Fruit fly (Drosophila melanogaster) whole organism, wandering third instar larva: ENCODE results near the gene eIF1.

Experiments used
- Abd-B ChIP-seq: fragments of >200 bp; optimal IDR thresholded peaks from 2 replicates; lab custom pipeline; 2017; ENCODE audit warnings: missing biosample characterization, missing genetic modification characterization
- CG32264 ChIP-seq: fragments of 200-800 bp; sonication (Bioruptor generic); optimal IDR thresholded peaks from 2 replicates; lab custom pipeline; 2016; ENCODE audit warnings: missing biosample characterization, missing genetic modification characterization
- CG9705 ChIP-seq: fragments of 200-800 bp; sonication (Bioruptor generic); optimal IDR thresholded peaks from 2 replicates; lab custom pipeline; 2018; ENCODE audit warnings: missing biosample characterization, mild to moderate bottlenecking, missing genetic modification characterization
- CrebA ChIP-seq: fragments of 200-800 bp; sonication (Bioruptor generic); optimal IDR thresholded peaks from 2 replicates; lab custom pipeline; 2016; ENCODE audit warnings: missing biosample characterization, mild to moderate bottlenecking, missing genetic modification characterization, borderline replicate concordance
- Dfd ChIP-seq: fragments of >200 bp; optimal IDR thresholded peaks from 2 replicates; lab custom pipeline; 2017; ENCODE audit warnings: missing biosample characterization, missing genetic modification characterization
- Dif ChIP-seq: fragments of 200-275, 200-300 bp; sonication (Bioruptor generic); optimal IDR thresholded peaks from 2 replicates; lab custom pipeline; 2018; ENCODE audit warnings: missing biosample characterization, missing genetic modification characterization; ENCODE audit not compliant: partially characterized antibody
- GATAd ChIP-seq: sonication (Bioruptor generic); optimal IDR thresholded peaks from 2 replicates; lab custom pipeline; 2016; ENCODE audit warnings: missing biosample characterization, missing genetic modification characterization
- HLH106 ChIP-seq: fragments of 200-800 bp; optimal IDR thresholded peaks from 3 replicates; lab custom pipeline; 2019; ENCODE audit warnings: missing biosample characterization, mild to moderate bottlenecking, missing genetic modification characterization, moderate library complexity
- Hnf4 ChIP-seq: fragments of 200-800 bp; sonication (Bioruptor generic); optimal IDR thresholded peaks from 2 replicates; lab custom pipeline; 2016; ENCODE audit warnings: missing biosample characterization, mild to moderate bottlenecking, missing genetic modification characterization
- Hr78 ChIP-seq: fragments of >200 bp; optimal IDR thresholded peaks from 2 replicates; lab custom pipeline; 2017; ENCODE audit warnings: missing biosample characterization, missing genetic modification characterization
- Hr83 ChIP-seq: fragments of 200-300 bp; sonication (Bioruptor generic); optimal IDR thresholded peaks from 2 replicates; lab custom pipeline; 2016; ENCODE audit warnings: missing biosample characterization, mild to moderate bottlenecking, missing genetic modification characterization, moderate library complexity; ENCODE audit not compliant: poor library complexity, severe bottlenecking
- Jra ChIP-seq: sonication (Bioruptor generic); optimal IDR thresholded peaks from 2 replicates; lab custom pipeline; 2016; ENCODE audit warnings: missing biosample characterization, missing genetic modification characterization
- Mio ChIP-seq: sonication (Bioruptor generic); optimal IDR thresholded peaks from 2 replicates; lab custom pipeline; 2016; ENCODE audit warnings: missing biosample characterization, missing genetic modification characterization
- Myc ChIP-seq: fragments of >200 bp; optimal IDR thresholded peaks from 2 replicates; lab custom pipeline; 2017
- N ChIP-seq: fragments of >200 bp; optimal IDR thresholded peaks from 2 replicates; lab custom pipeline; 2018; ENCODE audit warnings: missing biosample characterization, missing external identifiers, missing genetic modification characterization
- OdsH ChIP-seq: fragments of 200-800 bp; sonication (Bioruptor generic); optimal IDR thresholded peaks from 2 replicates; lab custom pipeline; 2016; ENCODE audit warnings: missing biosample characterization, mild to moderate bottlenecking, missing genetic modification characterization
- Rel ChIP-seq, 2 experiments: fragments of 200-800 bp; sonication (Bioruptor generic) in 1 of 2; optimal IDR thresholded peaks; 2 replicates in 1 of 2; 3 replicates in 1 of 2; lab custom pipeline; 2016 to 2019; ENCODE audit warnings: mild to moderate bottlenecking in 2 of 2, missing biosample characterization in 2 of 2, missing genetic modification characterization in 2 of 2, moderate library complexity in 1 of 2
- Sp1 ChIP-seq: fragments of 200-800 bp; sonication (Bioruptor generic); optimal IDR thresholded peaks from 3 replicates; lab custom pipeline; 2019; ENCODE audit warnings: missing biosample characterization, mild to moderate bottlenecking, missing genetic modification characterization, moderate library complexity
- Vsx2 ChIP-seq: fragments of 200-300, 225-300 bp; sonication (Bioruptor generic); optimal IDR thresholded peaks from 2 replicates; lab custom pipeline; 2018; ENCODE audit warnings: missing biosample characterization, missing genetic modification characterization; ENCODE audit not compliant: partially characterized antibody
- br ChIP-seq: fragments of 200-800 bp; sonication (Bioruptor generic); optimal IDR thresholded peaks from 2 replicates; lab custom pipeline; 2016; ENCODE audit warnings: missing biosample characterization, missing genetic modification characterization
- brk ChIP-seq: fragments of 200-800 bp; sonication (Bioruptor generic); optimal IDR thresholded peaks from 2 replicates; lab custom pipeline; 2016; ENCODE audit warnings: missing biosample characterization, mild to moderate bottlenecking, missing genetic modification characterization
- dl ChIP-seq, 2 experiments: fragments of 175-275, 200-275 bp in 1 of 2; fragments of 200-275 bp in 1 of 2; sonication (Bioruptor generic); optimal IDR thresholded peaks; lab custom pipeline; 2018; ENCODE audit warnings: mild to moderate bottlenecking in 2 of 2, missing biosample characterization in 2 of 2, missing genetic modification characterization in 2 of 2, moderate library complexity in 2 of 2; ENCODE audit not compliant: partially characterized antibody in 2 of 2, insufficient read depth in 1 of 2
- dmrt93B ChIP-seq: fragments of 200-800 bp; sonication (Bioruptor generic); optimal IDR thresholded peaks from 2 replicates; lab custom pipeline; 2018; ENCODE audit warnings: missing biosample characterization, mild to moderate bottlenecking, missing genetic modification characterization
- dsf ChIP-seq: sonication (Bioruptor generic); optimal IDR thresholded peaks from 2 replicates; lab custom pipeline; 2016; ENCODE audit warnings: missing biosample characterization, missing genetic modification characterization, borderline replicate concordance
- ey ChIP-seq: fragments of 200-800 bp; sonication (Bioruptor generic); optimal IDR thresholded peaks from 2 replicates; lab custom pipeline; 2016; ENCODE audit warnings: missing biosample characterization, missing genetic modification characterization
- foxo ChIP-seq, 2 experiments: fragments of 200-800 bp; sonication (Bioruptor generic); optimal IDR thresholded peaks; 2 replicates in 1 of 2; 3 replicates in 1 of 2; lab custom pipeline; 2016 to 2017; ENCODE audit warnings: missing biosample characterization in 2 of 2, missing genetic modification characterization in 2 of 2
- fru ChIP-seq: fragments of 200-800 bp; sonication (Bioruptor generic); optimal IDR thresholded peaks from 3 replicates; lab custom pipeline; 2016; ENCODE audit warnings: missing biosample characterization, mild to moderate bottlenecking, missing genetic modification characterization
- h ChIP-seq: fragments of 200-800 bp; sonication (Bioruptor generic); optimal IDR thresholded peaks from 3 replicates; lab custom pipeline; 2016; ENCODE audit warnings: missing biosample characterization, mild to moderate bottlenecking, missing genetic modification characterization
- jim ChIP-seq: fragments of 175-275, 200-325 bp; sonication (Bioruptor generic); optimal IDR thresholded peaks from 2 replicates; lab custom pipeline; 2016; ENCODE audit warnings: missing biosample characterization, mild to moderate bottlenecking, missing genetic modification characterization
- lola ChIP-seq: fragments of >200 bp; optimal IDR thresholded peaks from 2 replicates; lab custom pipeline; 2017; ENCODE audit warnings: missing biosample characterization, missing genetic modification characterization
- pan ChIP-seq: fragments of >200 bp; optimal IDR thresholded peaks from 2 replicates; lab custom pipeline; 2017
- psq ChIP-seq: fragments of 200-800 bp; sonication (Bioruptor generic); optimal IDR thresholded peaks from 3 replicates; lab custom pipeline; 2017; ENCODE audit warnings: missing biosample characterization, mild to moderate bottlenecking, missing genetic modification characterization, moderate library complexity
- rgr ChIP-seq: fragments of 200-800 bp; sonication (Bioruptor generic); optimal IDR thresholded peaks from 3 replicates; lab custom pipeline; 2016; ENCODE audit warnings: missing biosample characterization, mild to moderate bottlenecking, missing genetic modification characterization
- sage ChIP-seq: fragments of 200-800 bp; sonication (Bioruptor generic); optimal IDR thresholded peaks from 2 replicates; lab custom pipeline; 2016; ENCODE audit warnings: missing biosample characterization, mild to moderate bottlenecking, missing genetic modification characterization
- sv ChIP-seq: fragments of 200-800 bp; sonication (Bioruptor generic); optimal IDR thresholded peaks from 3 replicates; lab custom pipeline; 2016; ENCODE audit warnings: missing biosample characterization, missing genetic modification characterization
- tai ChIP-seq: sonication (Bioruptor generic); optimal IDR thresholded peaks from 2 replicates; lab custom pipeline; 2016; ENCODE audit warnings: missing biosample characterization, missing genetic modification characterization
- usp ChIP-seq: fragments of >200 bp; optimal IDR thresholded peaks from 2 replicates; lab custom pipeline; 2017; ENCODE audit warnings: missing biosample characterization, missing genetic modification characterization
- woc ChIP-seq: sonication (Bioruptor generic); optimal IDR thresholded peaks from 2 replicates; lab custom pipeline; 2016; ENCODE audit warnings: missing biosample characterization, mild to moderate bottlenecking, missing genetic modification characterization

eIF1 gene

dm6 chr3L:3178530-3179096, 44.5 kb upstream of the eIF1 start, which contains the start of the genes MnM and Girdin:
TSS of gene MnM (minus strand) at chr3L:3178580.
TSS of gene Girdin (plus strand) at chr3L:3178930.
- TF ChIP-seq fru (peak; percentile 70), ey (GFP tag; lab: Kevin White, UChicago) (peak; percentile 69), HLH106 (tag; lab: Kevin White, UChicago) (peak; percentile 65), Hr83 (peak; percentile 57), woc (GFP tag; lab: Kevin White, UChicago) (peak; percentile 89), sage (no peak), OdsH (GFP tag; lab: Kevin White, UChicago) (peak; percentile 55), sv (peak; percentile 67), foxo (GFP tag; optimal IDR thresholded peaks at IDR 0.05; lab: Kevin White, UChicago) (peak in 1 of 2 experiments; percentile 82), Myc (lab: Kevin White, UChicago) (peak; percentile 94), Dfd (GFP tag; lab: Kevin White, UChicago) (no peak), Rel (GFP tag; optimal IDR thresholded peaks at IDR 0.05; lab: Kevin White, UChicago) (no peak), Rel (tag; optimal IDR thresholded peaks at IDR 0.05; lab: Kevin White, UChicago) (no peak), br (GFP tag; lab: Kevin White, UChicago) (peak; percentile 73), Sp1 (GFP tag; lab: Kevin White, UChicago) (no peak), dmrt93B (peak; percentile 19), GATAd (GFP tag; lab: Kevin White, UChicago) (peak; percentile 12)

- no peak for TF ChIP-seq Hnf4
- TF ChIP-seq rgr (GFP tag; lab: Kevin White, UChicago): peak; percentile 89
- TF ChIP-seq h (GFP tag; lab: Kevin White, UChicago): peak; percentile 94
- TF ChIP-seq sv: peak; percentile 83
- TF ChIP-seq OdsH (GFP tag; lab: Kevin White, UChicago): peak; percentile 87
- no peak for TF ChIP-seq Myc (lab: Kevin White, UChicago)
- TF ChIP-seq Vsx2: no peak
- no peak for TF ChIP-seq tai (GFP tag; lab: Kevin White, UChicago)
- TF ChIP-seq Dfd (GFP tag; lab: Kevin White, UChicago): no peak
- no peak for TF ChIP-seq dl (GFP tag; optimal IDR thresholded peaks at IDR 0.05; lab: Kevin White, UChicago; ENCODE audit: insufficient read depth in 1 of 2, partially characterized antibody in 2 of 2)
- no peak for TF ChIP-seq N (GFP tag; lab: Kevin White, UChicago)
- TF ChIP-seq sage: no peak
- no peak for TF ChIP-seq lola (GFP tag; lab: Kevin White, UChicago)
- no peak for TF ChIP-seq CrebA (GFP tag; lab: Kevin White, UChicago)
- peak; percentile 89 for TF ChIP-seq CG32264 (GFP tag; lab: Kevin White, UChicago)
- TF ChIP-seq Hr78 (GFP tag; lab: Kevin White, UChicago): no peak
- no peak for TF ChIP-seq Mio (GFP tag; lab: Kevin White, UChicago)
- TF ChIP-seq Sp1 (GFP tag; lab: Kevin White, UChicago): peak; percentile 83
- TF ChIP-seq Hr83: peak; percentile 10
- no peak for TF ChIP-seq dsf (GFP tag; lab: Kevin White, UChicago)
- TF ChIP-seq brk: no peak
- peak; percentile 73 to 91 for TF ChIP-seq foxo (GFP tag; optimal IDR thresholded peaks at IDR 0.05; lab: Kevin White, UChicago)
- no peak for TF ChIP-seq pan (lab: Kevin White, UChicago)
- TF ChIP-seq CG9705: peak; percentile 48
- no peak for TF ChIP-seq Jra (GFP tag; lab: Kevin White, UChicago)
- peak; percentile 73 for TF ChIP-seq dmrt93B
- TF ChIP-seq usp (GFP tag; lab: Kevin White, UChicago): no peak
- TF ChIP-seq HLH106 (tag; lab: Kevin White, UChicago): peak; percentile 85
- peak; percentile 83 for TF ChIP-seq woc (GFP tag; lab: Kevin White, UChicago)
- peak; percentile 90 for TF ChIP-seq br (GFP tag; lab: Kevin White, UChicago)
- TF ChIP-seq psq (GFP tag; lab: Kevin White, UChicago): peak; percentile 75
- peak; percentile 64 for TF ChIP-seq Rel (GFP tag; optimal IDR thresholded peaks at IDR 0.05; lab: Kevin White, UChicago)
- no peak for TF ChIP-seq Rel (tag; optimal IDR thresholded peaks at IDR 0.05; lab: Kevin White, UChicago)
- TF ChIP-seq GATAd (GFP tag; lab: Kevin White, UChicago): no peak
- peak; percentile 93 for TF ChIP-seq fru
- peak; percentile 84 for TF ChIP-seq ey (GFP tag; lab: Kevin White, UChicago)
- TF ChIP-seq Dif: no peak
- no peak for TF ChIP-seq Abd-B (GFP tag; lab: Kevin White, UChicago)
- TF ChIP-seq jim: no peak
These were observed 43.7 kb upstream of the eIF1 start for dm6 chr3L:3179474-3179873.
